Worm (Caenorhabditis elegans): ENCODE measurements around the gene bgnt-1.4.

- TF ChIP-seq ama-1 (optimal IDR thresholded peaks at IDR 0.05): no peak
- no peak for TF ChIP-seq nhr-237 (tag; optimal IDR thresholded peaks at IDR 0.05)
- TF ChIP-seq nhr-67 (tag; optimal IDR thresholded peaks at IDR 0.05): no peak
- TF ChIP-seq snpc-4 (tag; optimal IDR thresholded peaks at IDR 0.05): no peak
Observed at ce11 chrV:4720884-4721464, 39.8 kb upstream of the bgnt-1.4 start.

Data from whole organism, L3 larva.